Worm (Caenorhabditis elegans) whole organism, midembryonic: ENCODE data around the gene F42F12.11.

ENCODE experiments used
- cog-1 ChIP-seq: sonication (generic microtip); optimal IDR thresholded peaks from 2 replicates; lab custom pipeline; 2016; ENCODE audit warnings: missing genetic modification characterization, missing compliant biosample characterization
- klf-2 ChIP-seq: fragments of 200-800 bp; sonication (Bioruptor generic); conservative IDR thresholded peaks from 2 replicates; pipeline ENCODE4 v1.3.6; 2022; ENCODE audit warnings: missing genetic modification reagents, missing genetic modification characterization, missing compliant biosample characterization
- med-1 ChIP-seq: sonication (generic microtip); optimal IDR thresholded peaks from 2 replicates; lab custom pipeline; 2017; ENCODE audit warnings: missing genetic modification characterization, mild to moderate bottlenecking, missing compliant biosample characterization, antibody characterized with exemption, missing genetic modification reagents; ENCODE audit not compliant: insufficient read depth
- tab-1 ChIP-seq: fragments of 200-800 bp; sonication (Bioruptor generic); IDR thresholded peaks from 2 replicates; pipeline ENCODE4 v1.3.6; 2022; ENCODE audit warnings: missing genetic modification characterization, missing compliant biosample characterization
- ztf-23 ChIP-seq: fragments of 200-800 bp; sonication (Bioruptor generic); IDR thresholded peaks from 2 replicates; pipeline ENCODE4 v1.3.6; 2022; ENCODE audit warnings: missing genetic modification reagents, missing genetic modification characterization, missing compliant biosample characterization
- ztf-29 ChIP-seq: fragments of 200-800 bp; sonication (Bioruptor generic); IDR thresholded peaks from 2 replicates; pipeline ENCODE4 v1.3.6; 2022; ENCODE audit warnings: missing genetic modification reagents, missing genetic modification characterization, missing compliant biosample characterization

DNA sequence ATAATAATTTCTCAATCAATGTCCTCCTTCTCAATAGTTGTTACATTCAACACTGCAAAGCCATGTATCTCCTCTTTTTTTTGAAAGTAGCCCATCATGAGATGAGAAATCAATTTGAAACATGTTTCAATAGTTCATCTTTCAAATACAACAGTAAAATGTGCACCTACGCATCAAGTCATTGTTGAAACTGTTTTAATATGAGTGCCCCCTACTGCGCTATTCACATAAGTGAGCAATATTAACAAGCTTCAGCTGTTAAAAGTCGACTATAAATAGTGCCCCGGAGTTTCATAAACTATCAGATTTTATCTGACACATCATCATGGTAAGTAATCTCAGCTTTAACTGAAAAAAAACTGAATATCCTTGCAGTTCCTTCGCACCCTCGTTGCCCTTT is 13.6 kb downstream of the F42F12.11 start, which contains the start of the genes nspc-15 and F19H6.6:
- TF ChIP-seq tab-1 (GFP tag; lab: Robert Waterston, UW) (no peak), med-1 (GFP tag; lab: Kevin White, UChicago) (no peak), ztf-23 (GFP tag; lab: Robert Waterston, UW) (no peak), ztf-29 (GFP tag; lab: Robert Waterston, UW) (no peak), klf-2 (GFP tag; lab: Robert Waterston, UW) (no peak), cog-1 (tag; lab: Kevin White, UChicago) (no peak)
